Worm (Caenorhabditis elegans): ENCODE data around the gene T14B4.3.

ce11 chrII:6781231-6781630 lies 46.5 kb downstream of the T14B4.3 start:
- TF ChIP-seq bed-1 (GFP tag; IDR thresholded peaks at IDR 0.05) (no peak), snpc-4 (GFP tag; optimal IDR thresholded peaks at IDR 0.05) (no peak), snpc-4 (tag; optimal IDR thresholded peaks at IDR 0.05) (no peak), ccch-3 (GFP tag; optimal IDR thresholded peaks at IDR 0.05) (no peak), nhr-27 (tag; optimal IDR thresholded peaks at IDR 0.05) (no peak), madf-3 (GFP tag; IDR thresholded peaks at IDR 0.05) (no peak), lin-35 (GFP tag; optimal IDR thresholded peaks at IDR 0.05) (no peak), lsl-1 (GFP tag; optimal IDR thresholded peaks at IDR 0.05) (no peak), let-526 (GFP tag; IDR thresholded peaks at IDR 0.05) (no peak), attf-6 (GFP tag; IDR thresholded peaks at IDR 0.05) (no peak)

All from whole organism, young adult.